Worm (Caenorhabditis elegans) whole organism, early embryonic: ENCODE measurements around the gene ugt-43.

Source experiments
- B0310.2 ChIP-seq: sonication (generic microtip); optimal IDR thresholded peaks from 2 replicates; lab custom pipeline; 2016; ENCODE audit warnings: mild to moderate bottlenecking, missing genetic modification characterization, missing compliant biosample characterization
- F13C5.2 ChIP-seq: sonication (generic microtip); optimal IDR thresholded peaks from 2 replicates; lab custom pipeline; 2017; ENCODE audit warnings: mild to moderate bottlenecking, missing genetic modification characterization, inconsistent platforms, missing compliant biosample characterization
- aly-1 ChIP-seq: sonication (generic microtip); optimal IDR thresholded peaks from 2 replicates; lab custom pipeline; 2016; ENCODE audit warnings: missing genetic modification characterization, missing compliant biosample characterization
- ama-1 ChIP-seq: fragments of 150-350 bp; optimal IDR thresholded peaks from 2 replicates; lab custom pipeline; 2014
- ceh-13 ChIP-seq: fragments of 200-800 bp; sonication (Bioruptor generic); optimal IDR thresholded peaks from 2 replicates; lab custom pipeline; 2018; ENCODE audit warnings: mild to moderate bottlenecking, missing genetic modification characterization, missing compliant biosample characterization
- ets-7 ChIP-seq: sonication (generic microtip); optimal IDR thresholded peaks from 2 replicates; lab custom pipeline; 2016; ENCODE audit warnings: missing genotype, missing genetic modification characterization, missing compliant biosample characterization
- flt-1 ChIP-seq: fragments of 200-800 bp; sonication (Bioruptor generic); IDR thresholded peaks from 2 replicates; pipeline ENCODE4 v1.3.6; 2022; ENCODE audit warnings: missing genetic modification characterization, missing compliant biosample characterization
- hmg-4 ChIP-seq: fragments of 200-800 bp; sonication (Bioruptor generic); optimal IDR thresholded peaks from 2 replicates; lab custom pipeline; 2018; ENCODE audit warnings: mild to moderate bottlenecking, missing genetic modification characterization, missing compliant biosample characterization
- hnd-1 ChIP-seq: sonication (generic microtip); optimal IDR thresholded peaks from 2 replicates; lab custom pipeline; 2016; ENCODE audit warnings: missing genetic modification characterization, missing compliant biosample characterization
- pes-1 ChIP-seq: fragments of 200-800 bp; sonication (Bioruptor generic); IDR thresholded peaks from 2 replicates; pipeline ENCODE4 v1.3.6; 2022; ENCODE audit warnings: missing genetic modification reagents, missing genetic modification characterization, missing compliant biosample characterization
- sea-1 ChIP-seq: fragments of 200-800 bp; sonication (Bioruptor generic); conservative IDR thresholded peaks from 2 replicates; pipeline ENCODE4 v1.3.6; 2022; ENCODE audit warnings: missing genetic modification characterization, missing compliant biosample characterization
- tbx-37 ChIP-seq: fragments of 200-800 bp; sonication (Bioruptor generic); conservative IDR thresholded peaks from 2 replicates; pipeline ENCODE4 v1.3.6; 2022; ENCODE audit warnings: missing genetic modification reagents, missing genetic modification characterization, missing compliant biosample characterization

ce11 chrIV:10457137-10457536, 7.3 kb upstream of the ugt-43 start, which contains the start of gene srb-17:
- TF ChIP-seq ama-1 (lab: Kevin White, UChicago): no peak
- TF ChIP-seq tbx-37: no peak
- no peak for TF ChIP-seq flt-1 (GFP tag; lab: Robert Waterston, UW)
- no peak for TF ChIP-seq ets-7 (tag; lab: Kevin White, UChicago)
- no peak for TF ChIP-seq pes-1 (GFP tag; lab: Robert Waterston, UW)
- no peak for TF ChIP-seq hnd-1 (tag; lab: Kevin White, UChicago)
- TF ChIP-seq F13C5.2 (tag; lab: Kevin White, UChicago): no peak
- TF ChIP-seq hmg-4 (GFP tag; lab: Kevin White, UChicago): no peak
- TF ChIP-seq aly-1 (tag; lab: Kevin White, UChicago): no peak
- no peak for TF ChIP-seq sea-1 (GFP tag; lab: Robert Waterston, UW)
- TF ChIP-seq ceh-13 (GFP tag; lab: Kevin White, UChicago): no peak
- TF ChIP-seq B0310.2 (tag; lab: Kevin White, UChicago): no peak
